Worm (Caenorhabditis elegans) whole organism, mixed stage, embryonic: ENCODE measurements around the gene F22F7.12.

ENCODE experiments used
- lsy-2 ChIP-seq: fragments of 150-350 bp; optimal IDR thresholded peaks from 2 replicates; lab custom pipeline; 2014; ENCODE audit warnings: missing biosample characterization, missing genetic modification characterization
- nhr-237 ChIP-seq: fragments of 150-350 bp; optimal IDR thresholded peaks from 2 replicates; lab custom pipeline; 2014; ENCODE audit warnings: missing biosample characterization, missing genetic modification characterization
- nhr-76 ChIP-seq: sonication (generic microtip); optimal IDR thresholded peaks from 2 replicates; lab custom pipeline; 2017; ENCODE audit warnings: missing biosample characterization, missing genetic modification characterization
- pha-4 ChIP-seq: fragments of 150-350 bp; optimal IDR thresholded peaks from 2 replicates; lab custom pipeline; 2018; ENCODE audit warnings: missing biosample characterization, missing genetic modification reagents, missing genetic modification characterization
- sptf-1 ChIP-seq: sonication (generic microtip); optimal IDR thresholded peaks from 2 replicates; lab custom pipeline; 2017; ENCODE audit warnings: mild to moderate bottlenecking, missing genetic modification characterization, moderate library complexity, missing compliant biosample characterization

DNA sequence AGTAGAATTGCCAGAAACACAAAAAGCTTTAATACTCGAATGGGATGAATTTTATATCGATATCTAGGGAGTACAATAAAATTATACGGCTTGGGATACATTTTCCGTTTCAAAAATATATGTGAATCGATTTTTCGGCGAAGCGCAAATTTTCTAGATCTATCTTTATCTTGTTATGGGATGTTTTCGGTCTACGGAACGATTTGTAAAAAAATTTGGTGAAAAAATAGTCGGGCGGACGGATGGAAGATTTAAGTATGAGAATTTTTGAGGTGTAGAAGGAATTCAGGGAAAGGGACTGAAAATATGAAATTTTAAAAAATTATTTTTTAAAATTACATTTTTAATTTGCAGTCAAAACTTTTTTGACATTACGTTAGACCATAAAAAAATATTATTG is 38.3 kb downstream of the F22F7.12 start, which contains the start of gene F22F7.4:
- no peak for TF ChIP-seq nhr-237
- no peak for TF ChIP-seq sptf-1 (tag; lab: Kevin White, UChicago)
- TF ChIP-seq nhr-76 (tag; lab: Kevin White, UChicago) = no peak
- TF ChIP-seq lsy-2 (tag; lab: Kevin White, UChicago) = no peak
- no peak for TF ChIP-seq pha-4 (tag; lab: Kevin White, UChicago)
